Fruit fly (Drosophila melanogaster) whole organism: ENCODE measurements around the gene GCS2beta.

Experiments
- CG8478 ChIP-seq: fragments of >200 bp; optimal IDR thresholded peaks from 2 replicates; lab custom pipeline; 2018; ENCODE audit warnings: inconsistent platforms
- Dll ChIP-seq: fragments of >200 bp; optimal IDR thresholded peaks from 2 replicates; lab custom pipeline; 2017
- EcR ChIP-seq, 2 experiments: fragments of >200 bp; optimal IDR thresholded peaks; 2 replicates each; lab custom pipeline; 2017; ENCODE audit warnings: missing biosample characterization in 2 of 2, missing genetic modification characterization in 2 of 2, missing genetic modification reagents in 2 of 2
- pan ChIP-seq: fragments of >200 bp; optimal IDR thresholded peaks from 2 replicates; lab custom pipeline; 2017
- psq ChIP-seq: fragments of >200 bp; optimal IDR thresholded peaks from 2 replicates; lab custom pipeline; 2017
- usp ChIP-seq: fragments of >200 bp; optimal IDR thresholded peaks from 2 replicates; lab custom pipeline; 2017; ENCODE audit warnings: missing biosample characterization, missing genetic modification characterization, mixed read lengths

GCS2beta gene

DNA sequence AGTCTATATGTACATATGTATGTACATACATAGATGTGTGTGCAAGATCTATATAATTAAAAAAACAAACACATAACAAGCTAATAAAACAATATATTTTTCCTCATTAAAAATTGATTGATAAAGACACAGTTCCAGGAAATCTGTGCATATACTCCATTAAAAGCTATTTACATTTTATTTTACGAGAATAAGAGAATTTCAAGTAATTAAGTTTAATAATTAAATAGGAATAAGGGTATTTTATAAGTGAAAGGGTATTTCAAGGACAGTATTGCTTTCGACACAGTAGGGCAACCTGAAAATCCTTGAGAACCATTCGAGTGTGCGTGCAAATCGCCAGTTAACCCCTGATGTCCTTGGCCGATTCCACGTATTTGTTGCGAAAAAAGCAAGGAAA, 31.5 kb downstream of the GCS2beta start, which contains the start of gene CG5050:
Gene CG5050, plus strand, starts transcription at position 301 of the 400 bp plus-strand sequence.
- TF ChIP-seq Dll (lab: Kevin White, UChicago): no peak
- TF ChIP-seq psq (lab: Kevin White, UChicago): no peak
- TF ChIP-seq pan: no peak
- TF ChIP-seq usp (GFP tag; lab: Kevin White, UChicago): no peak
- TF ChIP-seq EcR (GFP tag; optimal IDR thresholded peaks at IDR 0.05; lab: Kevin White, UChicago): no peak
- TF ChIP-seq CG8478: no peak

DNA sequence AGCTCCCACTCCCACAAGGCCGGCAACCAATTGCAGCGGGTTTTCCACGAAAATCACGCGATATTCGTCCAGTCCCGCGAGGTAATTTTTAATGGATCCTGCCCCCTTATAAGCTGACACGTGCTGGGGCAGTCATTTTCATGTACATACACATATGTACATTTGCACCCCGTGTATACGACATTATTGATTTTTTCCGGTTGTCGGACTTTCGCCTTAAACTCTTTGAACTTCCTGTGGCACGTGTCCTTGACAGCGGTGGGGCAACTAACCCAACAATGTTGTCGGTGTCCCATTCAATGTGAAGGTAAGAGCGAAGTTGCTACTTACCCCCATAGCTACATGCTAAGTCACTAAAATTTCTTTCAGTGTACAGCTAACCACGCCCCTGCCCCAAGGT, 32.0 kb downstream of the GCS2beta start:
- TF ChIP-seq usp (GFP tag; lab: Kevin White, UChicago) (no peak), Dll (lab: Kevin White, UChicago) (no peak), psq (lab: Kevin White, UChicago) (no peak), CG8478 (no peak), pan (no peak), EcR (GFP tag; optimal IDR thresholded peaks at IDR 0.05; lab: Kevin White, UChicago) (no peak)

dm6 chr2L:17450505-17451415, 33.3 kb downstream of the GCS2beta start:
- TF ChIP-seq Dll (lab: Kevin White, UChicago) (no peak), psq (lab: Kevin White, UChicago) (no peak), pan (no peak), CG8478 (no peak), EcR (GFP tag; optimal IDR thresholded peaks at IDR 0.05; lab: Kevin White, UChicago) (no peak), usp (GFP tag; lab: Kevin White, UChicago) (no peak)

DNA sequence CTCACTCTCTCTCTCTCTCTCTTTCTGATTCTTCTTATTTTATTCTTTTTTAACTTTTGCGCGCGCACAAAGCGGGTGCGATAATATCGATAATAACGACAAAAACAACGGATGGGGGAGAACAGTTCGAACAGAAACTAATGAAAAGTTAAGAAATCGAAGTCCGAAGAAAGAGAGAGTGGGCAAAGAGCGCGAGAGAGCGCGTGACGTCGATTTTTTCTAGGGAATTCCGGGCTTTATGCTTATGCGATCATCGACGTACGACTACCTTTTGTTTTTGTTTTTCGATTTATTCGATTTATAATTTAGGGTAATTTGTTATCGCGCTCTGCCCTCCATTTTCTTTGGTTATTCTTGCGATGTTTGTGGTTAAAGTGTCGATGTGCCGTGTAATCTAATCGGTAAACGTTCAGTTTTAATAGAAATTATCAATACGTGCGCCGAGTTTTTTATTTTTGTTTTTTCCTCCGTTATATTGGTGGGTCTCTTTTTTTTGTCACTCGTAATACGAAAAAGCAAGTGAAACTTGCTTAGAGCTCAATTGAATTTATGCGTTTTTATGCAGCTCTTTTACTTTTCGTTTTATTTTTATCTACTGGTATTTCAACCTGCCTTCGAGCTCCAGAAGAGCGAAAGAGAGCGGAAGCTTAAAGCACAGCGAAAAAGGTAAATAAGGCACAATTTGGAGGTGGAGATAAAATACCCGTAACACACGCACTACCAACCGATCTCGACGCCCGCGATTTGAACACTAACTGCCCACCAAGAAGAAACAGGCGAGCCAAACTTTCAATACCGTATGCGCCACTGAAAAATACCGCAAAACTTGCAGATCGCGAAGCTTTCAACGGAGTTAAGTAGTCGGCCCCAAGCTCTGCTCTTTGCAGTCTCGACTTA, 34.3 kb downstream of the GCS2beta start, which contains the start of gene dl:
Gene dl, minus strand, starts transcription at position 757 of the 897 bp plus-strand sequence.
- TF ChIP-seq Dll (lab: Kevin White, UChicago) (no peak), EcR (GFP tag; optimal IDR thresholded peaks at IDR 0.05; lab: Kevin White, UChicago) (no peak), pan (peak; percentile 67), psq (lab: Kevin White, UChicago) (no peak)

dm6 chr2L:17448435-17448834, 35.7 kb downstream of the GCS2beta start:
- TF ChIP-seq psq (lab: Kevin White, UChicago) (no peak), usp (GFP tag; lab: Kevin White, UChicago) (no peak), EcR (GFP tag; optimal IDR thresholded peaks at IDR 0.05; lab: Kevin White, UChicago) (no peak), Dll (lab: Kevin White, UChicago) (no peak), pan (no peak), CG8478 (no peak)

DNA sequence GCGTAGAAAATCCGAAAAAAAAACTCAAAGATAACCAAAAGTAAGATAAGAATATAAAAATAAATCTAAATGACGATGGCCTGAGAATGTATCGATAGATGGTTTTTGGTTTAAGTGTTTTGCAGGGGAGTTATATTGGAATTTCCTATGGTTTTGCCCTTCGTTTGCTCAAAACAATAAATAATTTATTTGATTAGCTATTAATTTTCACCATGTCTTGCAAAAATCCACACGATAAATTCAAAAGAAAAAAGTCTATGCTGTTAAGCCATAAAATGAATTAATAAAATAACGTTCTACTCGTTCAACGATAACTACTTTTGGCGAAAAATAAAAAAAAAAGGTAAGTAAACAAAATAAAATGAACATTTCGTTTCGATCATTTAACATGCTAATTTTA, 37.0 kb downstream of the GCS2beta start:
- TF ChIP-seq Dll (lab: Kevin White, UChicago): no peak
- no peak for TF ChIP-seq EcR (GFP tag; optimal IDR thresholded peaks at IDR 0.05; lab: Kevin White, UChicago)
- no peak for TF ChIP-seq CG8478
- TF ChIP-seq psq (lab: Kevin White, UChicago): no peak
- no peak for TF ChIP-seq usp (GFP tag; lab: Kevin White, UChicago)

DNA sequence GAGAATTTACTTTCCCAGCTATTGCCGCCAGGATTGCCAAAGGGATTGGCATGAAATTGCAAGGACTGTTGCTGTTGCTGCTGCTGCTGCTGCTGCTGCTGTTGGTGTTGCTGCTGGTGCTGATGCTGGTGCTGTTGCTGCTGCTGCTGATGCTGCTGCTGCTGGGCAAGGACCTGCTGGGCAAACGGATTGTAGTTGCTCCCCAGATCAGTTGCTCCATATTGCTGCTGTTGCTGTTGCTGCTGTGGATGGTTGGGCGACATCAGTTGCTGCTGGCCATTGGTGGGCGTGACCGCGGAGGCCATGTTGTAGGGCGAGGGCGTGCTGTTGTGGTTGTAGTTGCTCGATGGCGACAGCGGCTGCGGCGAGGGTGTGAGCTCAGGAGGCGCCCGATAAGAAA, 46.5 kb downstream of the GCS2beta start:
- TF ChIP-seq CG8478: no peak
- no peak for TF ChIP-seq EcR (GFP tag; optimal IDR thresholded peaks at IDR 0.05; lab: Kevin White, UChicago)
- TF ChIP-seq usp (GFP tag; lab: Kevin White, UChicago): no peak
- TF ChIP-seq Dll (lab: Kevin White, UChicago): no peak
- TF ChIP-seq pan: no peak
- TF ChIP-seq psq (lab: Kevin White, UChicago): no peak

- TF ChIP-seq CG8478 (no peak), Dll (lab: Kevin White, UChicago) (no peak), usp (GFP tag; lab: Kevin White, UChicago) (no peak), EcR (GFP tag; optimal IDR thresholded peaks at IDR 0.05; lab: Kevin White, UChicago) (no peak), psq (lab: Kevin White, UChicago) (no peak), pan (no peak)
Measured at dm6 chr2L:17436500-17436899, 47.6 kb downstream of the GCS2beta start, which contains the start of gene CG33928. Gene CG33928 (minus strand): TSS chr2L:17436600.

dm6 chr2L:17433030-17433912, 50.8 kb downstream of the GCS2beta start, which contains the start of the genes Dif and CG5043:
Gene Dif (minus strand): TSS chr2L:17433161.
Gene CG5043 (plus strand): TSS chr2L:17433862.
- TF ChIP-seq EcR (GFP tag; optimal IDR thresholded peaks at IDR 0.05; lab: Kevin White, UChicago) (no peak), CG8478 (no peak), Dll (lab: Kevin White, UChicago) (no peak), usp (GFP tag; lab: Kevin White, UChicago) (no peak), pan (no peak), psq (lab: Kevin White, UChicago) (no peak)
